Fruit fly (Drosophila melanogaster) whole organism: ENCODE measurements around the gene Acp24A4.

ENCODE experiments used
- CG8478 ChIP-seq: fragments of >200 bp; optimal IDR thresholded peaks from 2 replicates; lab custom pipeline; 2018; ENCODE audit warnings: inconsistent platforms
- EcR ChIP-seq, 2 experiments: fragments of >200 bp; optimal IDR thresholded peaks; 2 replicates each; lab custom pipeline; 2017; ENCODE audit warnings: missing biosample characterization in 2 of 2, missing genetic modification characterization in 2 of 2, missing genetic modification reagents in 2 of 2
- usp ChIP-seq: fragments of >200 bp; optimal IDR thresholded peaks from 2 replicates; lab custom pipeline; 2017; ENCODE audit warnings: missing biosample characterization, missing genetic modification characterization, mixed read lengths

- TF ChIP-seq usp (no peak), CG8478 (no peak), EcR (GFP tag; optimal IDR thresholded peaks at IDR 0.05; lab: Kevin White, UChicago) (no peak)
Measured at dm6 chr2L:3712949-3713416, 19.3 kb upstream of the Acp24A4 start, which contains the start of the genes CG31955 and CG2818.
